Fruit fly (Drosophila melanogaster): ENCODE measurements around the gene Surf4.

The Surf4 gene

DNA sequence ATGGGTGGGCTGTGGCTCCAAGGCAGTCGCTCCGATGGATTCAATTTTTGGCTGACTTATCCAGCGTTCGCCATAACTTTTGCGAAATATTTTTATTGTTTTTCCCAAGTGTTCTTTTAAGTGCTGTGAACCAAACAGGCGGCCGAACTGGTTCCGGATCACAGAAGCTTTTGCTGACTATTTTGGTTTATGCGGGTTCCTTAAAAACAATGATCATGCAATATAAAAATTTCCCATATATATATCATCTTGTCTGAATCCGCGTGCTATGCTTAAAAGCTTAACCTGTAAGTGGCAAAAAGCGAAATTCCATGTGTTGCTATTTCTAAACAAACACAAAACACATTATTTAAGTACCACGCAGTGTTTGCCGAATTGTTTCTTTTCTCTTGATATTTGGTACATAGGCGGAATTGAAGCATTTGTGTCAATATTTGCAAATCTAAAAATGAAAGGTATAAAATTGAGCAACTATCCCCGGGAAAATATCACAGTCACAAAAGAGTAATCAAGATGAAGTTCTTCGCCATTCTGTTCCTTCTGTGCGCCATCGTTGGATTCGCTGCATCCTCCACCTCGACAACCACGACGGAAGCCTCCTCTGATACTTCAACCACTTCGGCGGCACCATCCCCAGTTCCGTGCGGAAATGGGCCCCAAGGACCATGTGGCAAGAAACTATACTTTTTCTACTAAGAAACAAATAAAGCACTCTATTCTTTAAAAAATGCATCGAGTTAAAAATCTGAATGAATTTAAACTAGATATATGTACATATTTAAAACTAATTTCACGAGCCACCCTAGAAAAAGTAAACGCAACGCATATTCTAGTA is 25.8 kb downstream of the Surf4 start, which contains the start of the genes CG6276 and CG44040 (continued):
- TF ChIP-seq CG3919 (GFP tag; optimal IDR thresholded peaks at IDR 0.05) (peak; percentile 63), Blimp-1 (GFP tag; optimal IDR thresholded peaks at IDR 0.05) (peak; percentile 7), net (GFP tag; optimal IDR thresholded peaks at IDR 0.05) (no peak), salr (GFP tag; optimal IDR thresholded peaks at IDR 0.05) (peak; percentile 40 to 64), Lpt (GFP tag; optimal IDR thresholded peaks at IDR 0.05) (peak; percentile 2), Eip75B (GFP tag; optimal IDR thresholded peaks at IDR 0.05) (peak; percentile 61), fd85E (GFP tag; optimal IDR thresholded peaks at IDR 0.05) (no peak), fkh (GFP tag; optimal IDR thresholded peaks at IDR 0.05) (peak; percentile 59), CG6163 (GFP tag; IDR thresholded peaks at IDR 0.05) (peak; percentile 59), CG16779 (tag; optimal IDR thresholded peaks at IDR 0.05) (no peak), lz (GFP tag; optimal IDR thresholded peaks at IDR 0.05) (peak; percentile 68), Eip78C (GFP tag) (peak; percentile 89), Sox102F (GFP tag; optimal IDR thresholded peaks at IDR 0.05) (no peak)

DNA sequence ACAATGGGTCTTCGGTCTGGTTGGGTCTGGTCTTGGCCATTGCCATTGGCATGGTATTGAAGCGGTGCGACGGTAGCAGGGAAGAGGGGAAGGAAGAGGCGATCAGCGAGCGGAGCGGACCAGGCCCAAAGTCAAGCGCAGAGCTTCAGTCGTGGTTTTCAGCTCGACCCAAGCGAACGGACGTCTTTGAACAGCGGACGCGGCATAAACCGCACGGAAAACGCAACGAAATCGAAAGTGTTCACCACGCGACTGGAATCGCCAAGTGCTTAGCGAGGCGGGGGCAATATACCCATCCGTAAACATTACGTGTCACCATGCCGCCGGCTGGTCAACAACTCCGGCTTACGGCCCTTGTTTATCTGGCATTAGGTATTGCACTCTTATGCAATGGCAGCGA is 29.6 kb downstream of the Surf4 start, which contains the start of gene CG14866:
CG14866 (plus strand) TSS at position 146 of the 400 bp plus-strand sequence.
- TF ChIP-seq Eip78C (GFP tag) (peak; percentile 34), lz (GFP tag; optimal IDR thresholded peaks at IDR 0.05) (no peak), Blimp-1 (GFP tag; optimal IDR thresholded peaks at IDR 0.05) (peak; percentile 44)

DNA sequence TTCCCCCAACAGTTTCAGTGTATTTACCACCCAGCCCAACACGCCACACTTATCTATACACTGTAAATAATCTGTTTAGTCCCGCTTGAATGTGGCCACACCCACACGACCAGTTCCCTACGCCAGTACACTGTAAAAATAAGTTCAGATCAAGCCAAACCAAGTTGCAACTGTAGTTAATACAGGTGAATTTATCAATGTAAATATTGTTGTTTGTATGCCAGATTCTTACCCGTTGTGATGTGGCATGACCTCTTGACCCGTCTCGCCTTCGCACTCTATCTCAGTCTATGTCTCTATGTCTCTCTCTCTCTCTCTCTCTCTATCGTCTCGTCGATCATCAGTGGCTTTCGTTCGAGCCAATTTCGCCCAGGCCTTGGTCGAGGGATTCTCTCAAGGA is 32.1 kb downstream of the Surf4 start:
- no peak for TF ChIP-seq CG11294 (GFP tag; IDR thresholded peaks at IDR 0.05)
- TF ChIP-seq CG1621 (tag; optimal IDR thresholded peaks at IDR 0.05), result no peak
- TF ChIP-seq Sox102F (GFP tag; optimal IDR thresholded peaks at IDR 0.05), result no peak
- no peak for TF ChIP-seq Ets96B (tag; optimal IDR thresholded peaks at IDR 0.05)

DNA sequence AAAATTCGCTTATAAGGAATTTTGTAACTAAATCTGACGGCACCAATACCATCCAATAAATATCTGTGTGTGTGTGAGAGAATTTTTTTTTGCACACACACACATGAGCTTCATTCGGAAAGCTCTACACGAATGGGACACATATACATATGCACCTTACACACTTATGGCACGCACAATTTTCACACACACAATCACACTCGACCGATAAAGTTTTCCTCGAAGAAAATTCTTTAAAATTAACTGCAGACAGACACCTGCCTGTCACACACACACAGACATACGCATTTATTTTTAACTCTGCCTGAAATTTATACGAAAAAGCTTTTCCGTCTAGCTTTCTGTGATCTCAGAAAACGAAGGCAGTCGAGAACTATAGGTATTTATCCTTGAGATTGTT is 35.3 kb downstream of the Surf4 start:
- TF ChIP-seq Eip93F (GFP tag; optimal IDR thresholded peaks at IDR 0.05), result no peak
- no peak for TF ChIP-seq ss (GFP tag; optimal IDR thresholded peaks at IDR 0.05)
- TF ChIP-seq Sox102F (GFP tag; optimal IDR thresholded peaks at IDR 0.05), result no peak
- TF ChIP-seq Hr38 (GFP tag; optimal IDR thresholded peaks at IDR 0.05), result no peak
- no peak for TF ChIP-seq CG10631 (GFP tag; optimal IDR thresholded peaks at IDR 0.05)
- no peak for TF ChIP-seq Ets21C (GFP tag; optimal IDR thresholded peaks at IDR 0.05)
- no peak for TF ChIP-seq pdm3 (GFP tag; optimal IDR thresholded peaks at IDR 0.05)
- TF ChIP-seq CG6792 (GFP tag; optimal IDR thresholded peaks at IDR 0.05), result no peak
- TF ChIP-seq Blimp-1 (GFP tag; optimal IDR thresholded peaks at IDR 0.05), result no peak
- TF ChIP-seq spab (GFP tag; optimal IDR thresholded peaks at IDR 0.05), result no peak
- TF ChIP-seq Sox14 (GFP tag; optimal IDR thresholded peaks at IDR 0.05), result no peak
- no peak for TF ChIP-seq CG3032 (tag; optimal IDR thresholded peaks at IDR 0.05)

DNA sequence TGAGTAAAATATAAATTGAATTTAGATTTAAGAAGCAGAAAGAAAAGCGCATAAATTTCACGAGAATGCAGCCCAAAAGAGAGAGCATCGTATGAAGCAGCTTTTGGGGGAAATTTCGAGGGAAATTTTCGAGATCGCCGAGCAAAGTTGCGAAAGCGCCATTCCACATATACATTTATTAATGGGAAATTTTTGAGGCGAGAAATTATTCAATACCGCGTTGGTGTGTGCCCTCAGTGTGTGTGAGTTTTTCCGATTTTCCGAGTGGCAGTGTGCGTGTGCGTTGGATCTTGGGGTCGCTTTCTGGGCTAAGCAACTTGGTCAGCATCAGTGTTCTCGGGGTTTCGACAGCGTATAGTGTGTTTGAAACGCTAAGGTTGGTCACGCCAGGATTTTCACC is 36.1 kb downstream of the Surf4 start, which contains the start of gene Tm2:
Tm2 (plus strand) TSS at position 270 of the 400 bp plus-strand sequence.
- TF ChIP-seq Ets21C (GFP tag; optimal IDR thresholded peaks at IDR 0.05), result no peak
- no peak for TF ChIP-seq esn (GFP tag; optimal IDR thresholded peaks at IDR 0.05)
- TF ChIP-seq CG16779 (tag; optimal IDR thresholded peaks at IDR 0.05), result no peak
- no peak for TF ChIP-seq CG31627 (GFP tag; optimal IDR thresholded peaks at IDR 0.05)
- TF ChIP-seq vri (GFP tag; optimal IDR thresholded peaks at IDR 0.05), result no peak
- no peak for TF ChIP-seq CG8632 (GFP tag; optimal IDR thresholded peaks at IDR 0.05)
- no peak for TF ChIP-seq CG6276 (GFP tag; optimal IDR thresholded peaks at IDR 0.05)
- TF ChIP-seq Lpt (GFP tag; optimal IDR thresholded peaks at IDR 0.05), result no peak
- no peak for TF ChIP-seq CG7368 (GFP tag; optimal IDR thresholded peaks at IDR 0.05)
- TF ChIP-seq CG11902 (GFP tag; optimal IDR thresholded peaks at IDR 0.05), result no peak
- no peak for TF ChIP-seq ss (GFP tag; optimal IDR thresholded peaks at IDR 0.05)
- TF ChIP-seq CG6808 (GFP tag; optimal IDR thresholded peaks at IDR 0.05), result no peak
- no peak for TF ChIP-seq Hr38 (GFP tag; optimal IDR thresholded peaks at IDR 0.05)
- no peak for TF ChIP-seq Hr39 (GFP tag; optimal IDR thresholded peaks at IDR 0.05)
- TF ChIP-seq CG6854 (GFP tag; optimal IDR thresholded peaks at IDR 0.05), result no peak
- no peak for TF ChIP-seq cyc (GFP tag; optimal IDR thresholded peaks at IDR 0.05)
- no peak for TF ChIP-seq net (GFP tag; optimal IDR thresholded peaks at IDR 0.05)
- TF ChIP-seq Smox (GFP tag; optimal IDR thresholded peaks at IDR 0.05), result no peak
- no peak for TF ChIP-seq CG15336 (GFP tag; IDR thresholded peaks at IDR 0.05)
- no peak for TF ChIP-seq Met (GFP tag; optimal IDR thresholded peaks at IDR 0.05)

All from whole organism, prepupa.